Worm (Caenorhabditis elegans): ENCODE data around the gene T07D1.3.

ce11 chrX:2439309-2439708 lies 3.9 kb downstream of the T07D1.3 start:
- TF ChIP-seq F13H6.1 (tag; optimal IDR thresholded peaks at IDR 0.05) (no peak), hlh-8 (tag; optimal IDR thresholded peaks at IDR 0.05) (no peak), ceh-19 (GFP tag; optimal IDR thresholded peaks at IDR 0.05) (no peak), unc-55 (GFP tag; optimal IDR thresholded peaks at IDR 0.05) (no peak), ttx-3 (tag; optimal IDR thresholded peaks at IDR 0.05) (no peak), ceh-6 (GFP tag; optimal IDR thresholded peaks at IDR 0.05) (no peak), mec-3 (tag; optimal IDR thresholded peaks at IDR 0.05; ENCODE audit: borderline replicate concordance) (no peak)

Measured in whole organism, late embryonic.